Fruit fly (Drosophila melanogaster) whole organism, embryonic: ENCODE data around the gene CG13131.

Experiments used
- Atf6 ChIP-seq: fragments of 200-800 bp; sonication (Bioruptor generic); IDR thresholded peaks from 2 replicates; pipeline ENCODE4 v1.3.6; 2022; ENCODE audit warnings: missing biosample characterization, missing genetic modification characterization
- Bdp1 ChIP-seq: fragments of 200-800 bp; sonication (Bioruptor generic); optimal IDR thresholded peaks from 3 replicates; lab custom pipeline; 2016; ENCODE audit warnings: missing biosample characterization, missing genetic modification characterization
- Bgb ChIP-seq: fragments of 200-800 bp; sonication (Bioruptor generic); IDR thresholded peaks from 2 replicates; pipeline ENCODE4 v1.3.6; 2022; ENCODE audit warnings: missing biosample characterization, missing genetic modification characterization; ENCODE audit not compliant: partially characterized antibody
- Blimp-1 ChIP-seq: fragments of 200-800 bp; sonication (Bioruptor generic); optimal IDR thresholded peaks from 3 replicates; lab custom pipeline; 2018; ENCODE audit warnings: missing biosample characterization, missing genetic modification characterization, mild to moderate bottlenecking, moderate library complexity, missing genetic modification reagents
- CG10959 ChIP-seq: fragments of 200-800 bp; sonication (Bioruptor generic); IDR thresholded peaks from 2 replicates; pipeline ENCODE4 v1.3.6; 2022; ENCODE audit warnings: missing biosample characterization, missing genetic modification characterization
- CG15269 ChIP-seq: fragments of 200-800 bp; sonication (Bioruptor generic); optimal IDR thresholded peaks from 2 replicates; lab custom pipeline; 2018; ENCODE audit warnings: missing biosample characterization, mild to moderate bottlenecking, missing genetic modification characterization, moderate library complexity
- CG1603 ChIP-seq: fragments of 200-800 bp; sonication (Bioruptor generic); optimal IDR thresholded peaks from 2 replicates; lab custom pipeline; 2019; ENCODE audit warnings: missing biosample characterization, mild to moderate bottlenecking, missing genetic modification characterization, moderate library complexity
- CG30020 ChIP-seq: fragments of 200-800 bp; optimal IDR thresholded peaks from 2 replicates; lab custom pipeline; 2019; ENCODE audit warnings: missing biosample characterization, mild to moderate bottlenecking, missing genetic modification characterization, moderate library complexity
- CG31224 ChIP-seq: fragments of 200-800 bp; sonication (Bioruptor generic); IDR thresholded peaks from 2 replicates; pipeline ENCODE4 v1.3.6; 2022; ENCODE audit warnings: missing biosample characterization, missing genetic modification characterization
- CG3407 ChIP-seq: fragments of 200-800 bp; sonication (Bioruptor generic); optimal IDR thresholded peaks from 2 replicates; lab custom pipeline; 2018; ENCODE audit warnings: missing biosample characterization, mild to moderate bottlenecking, missing genetic modification characterization
- CG34376 ChIP-seq: fragments of 200-800 bp; sonication (Bioruptor generic); optimal IDR thresholded peaks from 2 replicates; lab custom pipeline; 2018; ENCODE audit warnings: missing biosample characterization, mild to moderate bottlenecking, missing genetic modification characterization
- CG3995 ChIP-seq: fragments of 200-800 bp; sonication (Bioruptor generic); optimal IDR thresholded peaks from 3 replicates; lab custom pipeline; 2016; ENCODE audit warnings: missing biosample characterization, missing genetic modification characterization
- CG42726 ChIP-seq: fragments of 200-800 bp; sonication (Bioruptor generic); IDR thresholded peaks from 2 replicates; pipeline ENCODE4 v1.3.6; 2022; ENCODE audit warnings: missing biosample characterization, missing genetic modification characterization; ENCODE audit not compliant: partially characterized antibody
- CG4360 ChIP-seq: fragments of 200-800 bp; sonication (Bioruptor generic); IDR thresholded peaks from 2 replicates; pipeline ENCODE4 v1.3.6; 2022; ENCODE audit warnings: missing biosample characterization, missing genetic modification characterization
- CG4424 ChIP-seq: fragments of 200-800 bp; sonication (Bioruptor generic); optimal IDR thresholded peaks from 3 replicates; lab custom pipeline; 2016; ENCODE audit warnings: missing biosample characterization, missing genetic modification characterization
- CG7839 ChIP-seq: fragments of 200-800 bp; sonication (Bioruptor generic); optimal IDR thresholded peaks from 3 replicates; lab custom pipeline; 2018; ENCODE audit warnings: missing biosample characterization, mild to moderate bottlenecking, missing genetic modification characterization, moderate library complexity
- CoRest ChIP-seq: fragments of 200-800 bp; sonication (Bioruptor generic); optimal IDR thresholded peaks from 3 replicates; lab custom pipeline; 2018; ENCODE audit warnings: missing biosample characterization, mild to moderate bottlenecking, missing genetic modification characterization, moderate library complexity
- Eip74EF ChIP-seq, 2 experiments: fragments of 200-800 bp in 1 of 2; fragments of >200 bp in 1 of 2; sonication (Bioruptor generic) in 1 of 2; optimal IDR thresholded peaks; 2 replicates each; lab custom pipeline; 2017 to 2019; ENCODE audit warnings: missing biosample characterization in 2 of 2, missing genetic modification characterization in 2 of 2, mild to moderate bottlenecking in 1 of 2, moderate library complexity in 1 of 2
- Fer1 ChIP-seq: fragments of 200-800 bp; sonication (Bioruptor generic); optimal IDR thresholded peaks from 2 replicates; lab custom pipeline; 2017; ENCODE audit warnings: missing biosample characterization, mild to moderate bottlenecking, missing genetic modification characterization
- HLH3B ChIP-seq: fragments of 200-800 bp; sonication (Bioruptor generic); IDR thresholded peaks from 2 replicates; pipeline ENCODE4 v1.3.6; 2022; ENCODE audit warnings: missing biosample characterization, missing genetic modification characterization
- HLH54F ChIP-seq: fragments of 200-800 bp; sonication (Bioruptor generic); optimal IDR thresholded peaks from 3 replicates; lab custom pipeline; 2016; ENCODE audit warnings: missing biosample characterization, missing genetic modification characterization
- Hmx ChIP-seq: fragments of 200-800 bp; sonication (Bioruptor generic); optimal IDR thresholded peaks from 2 replicates; lab custom pipeline; 2016; ENCODE audit warnings: missing biosample characterization, missing genetic modification characterization
- Jarid2 ChIP-seq: fragments of 200-800 bp; sonication (Bioruptor generic); optimal IDR thresholded peaks from 3 replicates; lab custom pipeline; 2017; ENCODE audit warnings: mild to moderate bottlenecking, missing biosample characterization, missing genetic modification reagents, missing genetic modification characterization
- Lim3 ChIP-seq: fragments of 200-800 bp; sonication (Bioruptor generic); IDR thresholded peaks from 2 replicates; pipeline ENCODE4 v1.3.6; 2022; ENCODE audit warnings: missing biosample characterization, missing genetic modification characterization
- Meics ChIP-seq: fragments of 200-800 bp; sonication (Bioruptor generic); optimal IDR thresholded peaks from 2 replicates; lab custom pipeline; 2017; ENCODE audit warnings: missing biosample characterization, mild to moderate bottlenecking, missing genetic modification characterization
- NFAT ChIP-seq: fragments of 200-800 bp; sonication (Bioruptor generic); IDR thresholded peaks from 2 replicates; pipeline ENCODE4 v1.3.6; 2022; ENCODE audit warnings: missing biosample characterization, missing genetic modification characterization
- Optix ChIP-seq: fragments of 200-800 bp; sonication (Bioruptor generic); IDR thresholded peaks from 3 replicates; pipeline ENCODE4 v1.3.6; 2022; ENCODE audit warnings: missing biosample characterization, missing genetic modification characterization
- al ChIP-seq: fragments of 200-800 bp; sonication (Bioruptor generic); IDR thresholded peaks from 2 replicates; pipeline ENCODE4 v1.3.6; 2022; ENCODE audit warnings: missing biosample characterization, missing genetic modification characterization
- chif ChIP-seq, 2 experiments: fragments of 200-800 bp; sonication (Bioruptor generic); optimal IDR thresholded peaks; 3 replicates each; lab custom pipeline; 2016; ENCODE audit warnings: missing biosample characterization in 2 of 2, missing genetic modification characterization in 2 of 2
- dan ChIP-seq: fragments of 200-800 bp; sonication (Bioruptor generic); IDR thresholded peaks from 2 replicates; pipeline ENCODE4 v1.3.6; 2022; ENCODE audit warnings: missing biosample characterization, missing genetic modification characterization
- dimm ChIP-seq: fragments of 200-800 bp; sonication (Bioruptor generic); IDR thresholded peaks from 2 replicates; pipeline ENCODE4 v1.3.6; 2022; ENCODE audit warnings: missing biosample characterization, missing genetic modification characterization
- emc ChIP-seq: fragments of 200-800 bp; sonication (Bioruptor generic); optimal IDR thresholded peaks from 2 replicates; lab custom pipeline; 2016; ENCODE audit warnings: missing biosample characterization, missing genetic modification characterization
- fd64A ChIP-seq: fragments of 200-800 bp; sonication (Bioruptor generic); optimal IDR thresholded peaks from 3 replicates; lab custom pipeline; 2018; ENCODE audit warnings: missing biosample characterization, mild to moderate bottlenecking, missing genetic modification characterization
- gem ChIP-seq: fragments of 200-800 bp; sonication (Bioruptor generic); optimal IDR thresholded peaks from 2 replicates; lab custom pipeline; 2019; ENCODE audit warnings: missing biosample characterization, mild to moderate bottlenecking, missing genetic modification characterization, moderate library complexity
- gfzf ChIP-seq: fragments of 200-800 bp; sonication (Bioruptor generic); optimal IDR thresholded peaks from 2 replicates; lab custom pipeline; 2016; ENCODE audit warnings: missing biosample characterization, mild to moderate bottlenecking, missing genetic modification characterization, moderate library complexity
- h ChIP-seq: fragments of >200 bp; optimal IDR thresholded peaks from 2 replicates; lab custom pipeline; 2017
- klu ChIP-seq: fragments of 200-800 bp; sonication (Bioruptor generic); IDR thresholded peaks from 2 replicates; pipeline ENCODE4 v1.3.6; 2022; ENCODE audit warnings: missing biosample characterization, missing genetic modification characterization
- lola ChIP-seq, 3 experiments: fragments of >200 bp in 2 of 3; fragments of 200-800 bp in 1 of 3; sonication (Bioruptor generic) in 1 of 3; optimal IDR thresholded peaks; 2 replicates each; lab custom pipeline; 2017 to 2019; ENCODE audit warnings: missing biosample characterization in 3 of 3, missing genetic modification characterization in 3 of 3, mild to moderate bottlenecking in 1 of 3, moderate library complexity in 1 of 3
- mam ChIP-seq: fragments of 200-800 bp; sonication (Bioruptor generic); optimal IDR thresholded peaks from 3 replicates; lab custom pipeline; 2016; ENCODE audit warnings: missing biosample characterization, missing genetic modification characterization
- p53 ChIP-seq: fragments of 200-800 bp; sonication (Bioruptor generic); optimal IDR thresholded peaks from 2 replicates; lab custom pipeline; 2016; ENCODE audit warnings: missing biosample characterization, missing genetic modification characterization
- pan ChIP-seq, 4 experiments: fragments of >200 bp in 3 of 4; fragments of 200-800 bp in 1 of 4; sonication (Bioruptor generic) in 1 of 4; optimal IDR thresholded peaks in 3 of 4; IDR thresholded peaks in 1 of 4; 2 replicates each; pipeline versions ENCODE4 v1.3.6 to Lab custom; 2017 to 2022; ENCODE audit warnings: missing biosample characterization in 2 of 4, missing genetic modification characterization in 2 of 4, mixed read lengths in 1 of 4
- row ChIP-seq: fragments of 200-800 bp; sonication (Bioruptor generic); IDR thresholded peaks from 3 replicates; pipeline ENCODE4 v1.3.6; 2022; ENCODE audit warnings: missing biosample characterization, missing genetic modification characterization
- sens ChIP-seq: fragments of 200-800 bp; sonication (Bioruptor generic); peaks from one replicate; lab custom pipeline; 2016; ENCODE audit warnings: missing biosample characterization, missing genetic modification characterization
- sima ChIP-seq: fragments of 200-800 bp; sonication (Bioruptor generic); optimal IDR thresholded peaks from 2 replicates; lab custom pipeline; 2016; ENCODE audit warnings: missing biosample characterization, missing genetic modification characterization
- slbo ChIP-seq: fragments of 200-800 bp; sonication (Bioruptor generic); IDR thresholded peaks from 2 replicates; pipeline ENCODE4 v1.3.6; 2022; ENCODE audit warnings: missing biosample characterization, missing genetic modification characterization
- sr ChIP-seq: fragments of 200-800 bp; sonication (Bioruptor generic); IDR thresholded peaks from 3 replicates; pipeline ENCODE4 v1.3.6; 2022; ENCODE audit warnings: missing biosample characterization, missing genetic modification characterization
- tgo ChIP-seq: fragments of 200-800 bp; sonication (Bioruptor generic); IDR thresholded peaks from 3 replicates; pipeline ENCODE4 v1.3.6; 2022; ENCODE audit warnings: missing biosample characterization, missing genetic modification characterization
- tin ChIP-seq: fragments of 200-800 bp; sonication (Bioruptor generic); optimal IDR thresholded peaks from 3 replicates; lab custom pipeline; 2016; ENCODE audit warnings: missing biosample characterization, missing genetic modification characterization
- wek ChIP-seq: fragments of 200-800 bp; sonication (Bioruptor generic); optimal IDR thresholded peaks from 3 replicates; lab custom pipeline; 2018; ENCODE audit warnings: missing biosample characterization, mild to moderate bottlenecking, missing genetic modification characterization, moderate library complexity
- zen2 ChIP-seq: fragments of 200-800 bp; sonication (Bioruptor generic); IDR thresholded peaks from 3 replicates; pipeline ENCODE4 v1.3.6; 2022; ENCODE audit warnings: missing biosample characterization, missing genetic modification characterization; ENCODE audit not compliant: partially characterized antibody
- zf30C ChIP-seq: fragments of 200-800 bp; sonication (Bioruptor generic); optimal IDR thresholded peaks from 3 replicates; lab custom pipeline; 2018; ENCODE audit warnings: missing biosample characterization, mild to moderate bottlenecking, missing genetic modification characterization

The CG13131 gene

DNA sequence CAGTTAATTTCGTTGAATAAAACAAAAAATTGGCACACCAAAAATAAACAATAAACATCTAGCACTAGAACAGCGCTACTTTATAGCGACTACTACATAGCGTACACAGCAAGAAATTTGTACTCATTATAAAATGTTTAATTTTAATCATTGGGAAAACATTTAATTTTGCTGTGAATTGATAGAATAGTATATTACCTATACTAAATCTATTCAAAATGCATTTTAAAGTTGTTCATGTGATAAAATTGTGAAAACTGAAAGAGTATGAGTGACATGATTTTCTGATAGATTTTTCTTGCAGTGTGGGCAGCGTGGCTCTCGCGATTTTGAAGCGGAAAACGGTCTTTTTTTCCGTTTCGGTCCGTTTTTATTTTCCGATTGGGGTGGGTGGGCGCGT, 44.0 kb upstream of the CG13131 start (continued):
- TF ChIP-seq zen2 (GFP tag; lab: Robert Waterston, UW) (no peak), al (GFP tag; lab: Robert Waterston, UW) (peak; percentile 24; the same call in 1 of the 2 replicates), wek (no peak), sr (no peak), Lim3 (GFP tag; lab: Robert Waterston, UW) (no peak), p53 (GFP tag; lab: Kevin White, UChicago) (no peak), CG15269 (peak; percentile 50), Eip74EF (GFP tag; optimal IDR thresholded peaks at IDR 0.05; lab: Kevin White, UChicago) (no peak), pan (optimal IDR thresholded peaks at IDR 0.05; lab: Kevin White, UChicago) (no peak), pan (GFP tag; optimal IDR thresholded peaks at IDR 0.05 in 1 of 2, IDR thresholded peaks at IDR 0.05 in 1 of 2) (peak in 1 of 2 experiments; percentile 55), h (no peak), tin (no peak), lola (GFP tag; optimal IDR thresholded peaks at IDR 0.05; lab: Kevin White, UChicago) (no peak), sima (GFP tag; lab: Kevin White, UChicago) (no peak), dimm (no peak), CG3995 (no peak), emc (GFP tag; lab: Kevin White, UChicago) (peak; percentile 6), gem (tag; lab: Kevin White, UChicago) (peak; percentile 64), CG34376 (GFP tag; lab: Kevin White, UChicago) (no peak), dan (GFP tag; lab: Robert Waterston, UW) (no peak), CG7839 (tag; lab: Kevin White, UChicago) (peak; percentile 63), CG4424 (peak; percentile 22), mam (GFP tag; lab: Kevin White, UChicago) (peak; percentile 16), row (peak; percentile 73), CG31224 (peak; percentile 22; the same call in 1 of the 2 replicates), HLH3B (GFP tag; lab: Robert Waterston, UW) (peak; percentile 37; the same call in 1 of the 2 replicates), Jarid2 (GFP tag; lab: Kevin White, UChicago) (no peak), fd64A (GFP tag; lab: Kevin White, UChicago) (no peak), Atf6 (GFP tag; lab: Robert Waterston, UW) (no peak), Meics (GFP tag; lab: Kevin White, UChicago) (peak; percentile 56), CG42726 (GFP tag; lab: Robert Waterston, UW) (no peak), Blimp-1 (GFP tag; lab: Kevin White, UChicago) (no peak), Optix (GFP tag; lab: Robert Waterston, UW) (no peak), Fer1 (GFP tag; lab: Kevin White, UChicago) (no peak), sens (GFP tag; lab: Kevin White, UChicago) (peak; percentile 64), Bgb (GFP tag; lab: Robert Waterston, UW) (no peak), slbo (GFP tag; lab: Robert Waterston, UW) (peak; percentile 51), HLH54F (GFP tag; lab: Kevin White, UChicago) (no peak), Hmx (GFP tag; lab: Kevin White, UChicago) (no peak), CG3407 (no peak), zf30C (GFP tag; lab: Kevin White, UChicago) (peak; percentile 24), gfzf (no peak), tgo (peak; percentile 39; the same call in 1 of the 3 replicates), NFAT (GFP tag; lab: Robert Waterston, UW) (no peak), chif (GFP tag; optimal IDR thresholded peaks at IDR 0.05; lab: Kevin White, UChicago) (no peak), CG1603 (tag; lab: Kevin White, UChicago) (no peak), CG4360 (GFP tag; lab: Robert Waterston, UW) (no peak), CG10959 (no peak), CoRest (tag; lab: Kevin White, UChicago) (peak; percentile 50), Bdp1 (GFP tag; lab: Kevin White, UChicago) (no peak), klu (GFP tag; lab: Robert Waterston, UW) (no peak), CG30020 (tag; lab: Kevin White, UChicago) (no peak)
